Fruit fly (Drosophila melanogaster) whole organism, prepupa: ENCODE measurements around the gene cdi.

Experiments
- CG34406 ChIP-seq: fragments of 200-800 bp; sonication (Bioruptor generic); optimal IDR thresholded peaks from 3 replicates; lab custom pipeline; 2016; ENCODE audit warnings: missing biosample characterization, missing genetic modification characterization
- vri ChIP-seq: fragments of 200-800 bp; sonication (Bioruptor generic); optimal IDR thresholded peaks from 3 replicates; lab custom pipeline; 2016; ENCODE audit warnings: missing biosample characterization, mild to moderate bottlenecking, missing genetic modification characterization

dm6 chr3R:19051247-19051646 is 42.8 kb downstream of the cdi start:
- TF ChIP-seq vri (GFP tag; lab: Kevin White, UChicago) (peak; percentile 67), CG34406 (no peak)
